Worm (Caenorhabditis elegans): ENCODE data around the gene C32B5.7.
A peak's percentile ranks its signal among the peaks of the same experiment; 100 is the strongest.

The C32B5.7 gene

DNA sequence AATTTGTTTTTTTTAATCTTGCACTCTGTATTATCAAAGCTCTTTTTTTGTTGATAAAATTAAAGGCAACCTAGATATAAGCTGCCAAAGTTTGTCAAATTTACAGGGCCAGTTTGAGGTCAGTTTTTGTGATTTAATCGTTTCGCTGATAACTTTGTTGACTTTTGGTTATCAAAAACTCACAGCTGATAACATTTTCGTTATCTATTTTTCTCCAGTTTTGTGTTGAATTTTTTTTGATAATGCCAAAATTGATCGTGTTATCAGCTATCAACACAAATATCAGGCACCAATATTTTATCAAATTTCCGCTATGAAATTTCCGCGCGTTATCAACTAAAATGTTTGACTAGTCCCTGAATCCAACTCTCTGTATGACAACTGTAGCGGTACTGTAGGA lies 45.1 kb upstream of the C32B5.7 start (continued):
- no peak for TF ChIP-seq saeg-2 (GFP tag; IDR thresholded peaks at IDR 0.05)
- peak; percentile 42; the same call in 1 of the 2 replicates for TF ChIP-seq ceh-20 (GFP tag; IDR thresholded peaks at IDR 0.05)
- no peak for TF ChIP-seq egl-43 (GFP tag; IDR thresholded peaks at IDR 0.05)
- TF ChIP-seq nhr-6 (tag; optimal IDR thresholded peaks at IDR 0.05) = peak; percentile 79
- TF ChIP-seq ceh-44 (GFP tag; IDR thresholded peaks at IDR 0.05) = no peak
- TF ChIP-seq ZK546.5 (tag; optimal IDR thresholded peaks at IDR 0.05) = no peak
- TF ChIP-seq tag-97 (GFP tag; IDR thresholded peaks at IDR 0.05) = no peak
- TF ChIP-seq nhr-28 (tag; optimal IDR thresholded peaks at IDR 0.05) = peak; percentile 95
- TF ChIP-seq nhr-76 (tag; optimal IDR thresholded peaks at IDR 0.05) = no peak
- TF ChIP-seq php-3 (GFP tag; IDR thresholded peaks at IDR 0.05) = peak; percentile 91
- TF ChIP-seq dve-1 (tag; optimal IDR thresholded peaks at IDR 0.05; ENCODE audit: insufficient read depth) = no peak
- TF ChIP-seq dmd-6 (GFP tag; IDR thresholded peaks at IDR 0.05) = peak; percentile 98

DNA sequence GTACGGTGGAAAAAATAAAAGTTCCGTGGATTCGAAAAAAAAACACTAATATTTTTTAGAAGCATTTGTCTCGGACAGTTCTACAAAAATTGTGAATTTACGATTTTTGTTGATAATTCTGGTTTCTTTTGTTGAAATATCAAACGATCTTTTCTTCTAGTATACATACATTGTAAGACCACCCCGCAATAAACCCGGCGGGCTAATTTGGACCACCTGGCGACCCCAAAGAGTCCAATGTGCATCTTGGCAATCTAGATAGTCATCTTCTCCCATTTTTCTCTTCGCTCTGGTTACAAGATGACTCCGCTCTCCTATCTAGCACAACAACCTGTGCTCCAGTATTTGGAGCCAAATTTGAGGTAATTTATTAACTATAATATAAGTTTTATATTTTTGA lies 44.5 kb upstream of the C32B5.7 start, which contains the start of gene fbxc-29:
Gene fbxc-29, plus strand, starts transcription at position 301 of the 400 bp plus-strand sequence.
- TF ChIP-seq pqm-1 (tag; optimal IDR thresholded peaks at IDR 0.05) (no peak), mes-2 (tag; optimal IDR thresholded peaks at IDR 0.05; ENCODE audit: poor library complexity, severe bottlenecking) (no peak), ceh-28 (tag; optimal IDR thresholded peaks at IDR 0.05) (no peak), ZK337.2 (GFP tag; IDR thresholded peaks at IDR 0.05) (no peak), arid-1 (GFP tag; conservative IDR thresholded peaks at IDR 0.05) (no peak), attf-4 (tag; optimal IDR thresholded peaks at IDR 0.05) (no peak), saeg-2 (GFP tag; IDR thresholded peaks at IDR 0.05) (no peak), skn-1 (tag; optimal IDR thresholded peaks at IDR 0.05) (no peak)

DNA sequence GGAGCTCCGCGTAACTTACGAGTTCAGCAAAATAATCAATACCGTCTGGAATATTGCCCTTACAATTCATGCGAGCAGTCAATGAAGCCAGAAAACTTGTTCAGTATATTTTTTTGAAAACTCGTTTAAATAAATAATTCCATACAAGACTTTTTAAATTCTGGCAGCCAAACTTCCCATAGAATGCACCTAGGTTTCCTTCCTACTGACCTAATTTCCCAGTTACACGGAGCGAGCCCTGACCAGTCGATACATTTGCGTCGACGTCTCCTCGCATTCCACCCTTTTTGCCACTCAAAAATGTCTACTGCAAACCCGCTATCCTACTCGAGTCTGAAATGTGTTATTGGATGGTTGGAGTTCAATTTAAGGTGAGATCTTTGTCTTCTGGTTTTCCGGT lies 43.0 kb upstream of the C32B5.7 start, which contains the start of gene fbxc-30:
Gene fbxc-30, plus strand, starts transcription at position 301 of the 400 bp plus-strand sequence.
- no peak for TF ChIP-seq sdz-12 (GFP tag; optimal IDR thresholded peaks at IDR 0.05)
- TF ChIP-seq R02D3.7 (tag; optimal IDR thresholded peaks at IDR 0.05) = no peak
- no peak for TF ChIP-seq lin-38 (GFP tag; IDR thresholded peaks at IDR 0.05)
- no peak for TF ChIP-seq hlh-30 (tag; optimal IDR thresholded peaks at IDR 0.05; ENCODE audit: insufficient read depth)
- no peak for TF ChIP-seq fos-1 (tag; optimal IDR thresholded peaks at IDR 0.05)
- TF ChIP-seq spr-3 (GFP tag; optimal IDR thresholded peaks at IDR 0.05) = no peak
- TF ChIP-seq egl-43 (GFP tag; IDR thresholded peaks at IDR 0.05) = no peak

DNA sequence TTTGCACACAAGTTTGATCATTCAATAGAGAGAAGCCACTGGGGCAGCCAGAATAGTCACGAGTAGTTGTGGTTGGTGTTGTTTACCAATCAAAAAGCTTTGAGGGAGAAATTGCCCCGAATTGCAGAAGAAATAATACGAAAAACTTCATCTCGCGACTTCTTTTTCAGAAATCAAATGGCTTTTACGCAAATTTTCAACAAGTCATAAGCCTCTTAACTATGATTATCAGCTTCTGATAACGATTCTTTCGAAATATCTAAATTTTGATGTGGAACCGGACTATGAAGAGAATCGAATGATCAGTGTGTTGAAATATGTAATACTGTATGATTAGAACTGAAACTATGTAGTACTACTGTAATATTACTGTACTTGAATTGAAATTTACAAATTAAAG lies 40.0 kb upstream of the C32B5.7 start:
- TF ChIP-seq nhr-25 (tag; optimal IDR thresholded peaks at IDR 0.05; ENCODE audit: borderline replicate concordance, insufficient read depth) (no peak), gei-8 (GFP tag; optimal IDR thresholded peaks at IDR 0.05) (no peak), spr-3 (GFP tag; optimal IDR thresholded peaks at IDR 0.05) (no peak), tag-97 (GFP tag; IDR thresholded peaks at IDR 0.05) (no peak), pha-4 (GFP tag; IDR thresholded peaks at IDR 0.05) (no peak), pha-4 (tag; optimal IDR thresholded peaks at IDR 0.05) (no peak), Y75B8A.6 (GFP tag; IDR thresholded peaks at IDR 0.05) (no peak), dve-1 (tag; optimal IDR thresholded peaks at IDR 0.05; ENCODE audit: insufficient read depth) (no peak), Y5F2A.4 (GFP tag; optimal IDR thresholded peaks at IDR 0.05) (no peak), madf-5 (GFP tag; IDR thresholded peaks at IDR 0.05) (no peak), F37D6.2 (tag; optimal IDR thresholded peaks at IDR 0.05) (no peak), aha-1 (tag) (no peak), hlh-11 (tag; optimal IDR thresholded peaks at IDR 0.05) (no peak), ama-1 (optimal IDR thresholded peaks at IDR 0.05) (no peak), rbr-2 (tag; optimal IDR thresholded peaks at IDR 0.05) (no peak), T26A8.4 (GFP tag; IDR thresholded peaks at IDR 0.05) (no peak), D1046.2 (GFP tag; IDR thresholded peaks at IDR 0.05) (no peak)
